Worm (Caenorhabditis elegans): Measurements from ENCODE around the gene Y4C6B.7.

ce11 chrIV:5334518-5334917, 18.7 kb downstream of the Y4C6B.7 start:
- TF ChIP-seq ama-1 (optimal IDR thresholded peaks at IDR 0.05) (no peak), tra-4 (tag; optimal IDR thresholded peaks at IDR 0.05) (no peak), B0310.2 (tag; optimal IDR thresholded peaks at IDR 0.05) (peak; percentile 6), hmg-4 (GFP tag; optimal IDR thresholded peaks at IDR 0.05) (no peak), pes-1 (GFP tag; IDR thresholded peaks at IDR 0.05) (peak; percentile 85; the same call in 1 of the 2 replicates), scrt-1 (GFP tag; IDR thresholded peaks at IDR 0.05) (no peak; the same call in none of the 2 replicates), tbx-11 (GFP tag; IDR thresholded peaks at IDR 0.05) (peak; percentile 72), flt-1 (GFP tag; IDR thresholded peaks at IDR 0.05) (0 out of 2 replicates have a peak, but pooled peaks have one; percentile 66), hnd-1 (tag; optimal IDR thresholded peaks at IDR 0.05) (peak; percentile 57), F13C5.2 (tag; optimal IDR thresholded peaks at IDR 0.05) (peak; percentile 65), hmbx-1 (tag; optimal IDR thresholded peaks at IDR 0.05) (no peak), ceh-13 (GFP tag; optimal IDR thresholded peaks at IDR 0.05) (no peak), aly-1 (tag; optimal IDR thresholded peaks at IDR 0.05) (no peak), tbx-37 (GFP tag; conservative IDR thresholded peaks at IDR 0.05) (peak; percentile 57; the same call in 1 of the 2 replicates)
